Fruit fly (Drosophila melanogaster) whole organism, embryonic: ENCODE data around the gene Sr-CI.
A peak's percentile ranks its signal among the peaks of the same experiment; 100 is the strongest.

Experiments
- CG11504 ChIP-seq: fragments of 200-800 bp; sonication (Bioruptor generic); optimal IDR thresholded peaks from 3 replicates; lab custom pipeline; 2019; ENCODE audit warnings: missing biosample characterization, mild to moderate bottlenecking, missing genetic modification characterization, moderate library complexity
- CG12391 ChIP-seq: fragments of 200-800 bp; sonication (Bioruptor generic); optimal IDR thresholded peaks from 3 replicates; lab custom pipeline; 2018; ENCODE audit warnings: missing biosample characterization, mild to moderate bottlenecking, missing genetic modification characterization, moderate library complexity
- CG12659 ChIP-seq: fragments of 200-800 bp; sonication (Bioruptor generic); optimal IDR thresholded peaks from 3 replicates; lab custom pipeline; 2017; ENCODE audit warnings: mild to moderate bottlenecking, missing biosample characterization, missing genetic modification reagents, missing genetic modification characterization
- CG12769 ChIP-seq: fragments of 200-800 bp; sonication (Bioruptor generic); optimal IDR thresholded peaks from 2 replicates; lab custom pipeline; 2019; ENCODE audit warnings: missing biosample characterization, mild to moderate bottlenecking, missing genetic modification characterization, moderate library complexity
- CG1603 ChIP-seq: fragments of 200-800 bp; sonication (Bioruptor generic); optimal IDR thresholded peaks from 2 replicates; lab custom pipeline; 2019; ENCODE audit warnings: missing biosample characterization, mild to moderate bottlenecking, missing genetic modification characterization, moderate library complexity
- CG17359 ChIP-seq: fragments of 200-800 bp; sonication (Bioruptor generic); optimal IDR thresholded peaks from 3 replicates; lab custom pipeline; 2018; ENCODE audit warnings: missing biosample characterization, mild to moderate bottlenecking, missing genetic modification characterization, moderate library complexity
- CG17385 ChIP-seq: fragments of 200-800 bp; sonication (Bioruptor generic); optimal IDR thresholded peaks from 3 replicates; lab custom pipeline; 2018; ENCODE audit warnings: missing biosample characterization, mild to moderate bottlenecking, missing genetic modification characterization
- CG17568 ChIP-seq: fragments of 200-800 bp; sonication (Bioruptor generic); optimal IDR thresholded peaks from 2 replicates; lab custom pipeline; 2018; ENCODE audit warnings: missing biosample characterization, mild to moderate bottlenecking, missing genetic modification characterization, moderate library complexity
- CG17912 ChIP-seq: fragments of 200-800 bp; sonication (Bioruptor generic); optimal IDR thresholded peaks from 2 replicates; lab custom pipeline; 2018; ENCODE audit warnings: missing biosample characterization, mild to moderate bottlenecking, missing genetic modification characterization
- CG31388 ChIP-seq: fragments of 200-800 bp; sonication (Bioruptor generic); optimal IDR thresholded peaks from 2 replicates; lab custom pipeline; 2016; ENCODE audit warnings: missing biosample characterization, missing genetic modification characterization
- CG31441 ChIP-seq: fragments of 200-800 bp; sonication (Bioruptor generic); IDR thresholded peaks from 2 replicates; pipeline ENCODE4 v1.3.6; 2022; ENCODE audit warnings: missing biosample characterization, missing genetic modification characterization
- CG3281 ChIP-seq: fragments of 200-800 bp; sonication (Bioruptor generic); optimal IDR thresholded peaks from 3 replicates; lab custom pipeline; 2017; ENCODE audit warnings: missing biosample characterization, mild to moderate bottlenecking, missing genetic modification characterization
- CG4707 ChIP-seq: fragments of 200-800 bp; sonication (Bioruptor generic); optimal IDR thresholded peaks from 2 replicates; lab custom pipeline; 2018; ENCODE audit warnings: missing biosample characterization, mild to moderate bottlenecking, missing genetic modification characterization, moderate library complexity
- CG6689 ChIP-seq: fragments of 200-800 bp; sonication (Bioruptor generic); IDR thresholded peaks from 2 replicates; pipeline ENCODE4 v1.3.6; 2022; ENCODE audit warnings: missing biosample characterization, missing genetic modification characterization
- CG7556 ChIP-seq: fragments of 200-800 bp; sonication (Bioruptor generic); optimal IDR thresholded peaks from 2 replicates; lab custom pipeline; 2017; ENCODE audit warnings: missing biosample characterization, mild to moderate bottlenecking, missing genetic modification characterization
- CG7786 ChIP-seq: fragments of 200-800 bp; sonication (Bioruptor generic); optimal IDR thresholded peaks from 2 replicates; lab custom pipeline; 2016; ENCODE audit warnings: missing biosample characterization, missing genetic modification characterization
- CG7839 ChIP-seq: fragments of 200-800 bp; sonication (Bioruptor generic); optimal IDR thresholded peaks from 3 replicates; lab custom pipeline; 2018; ENCODE audit warnings: missing biosample characterization, mild to moderate bottlenecking, missing genetic modification characterization, moderate library complexity
- Dbx ChIP-seq: fragments of 200-800 bp; sonication (Bioruptor generic); IDR thresholded peaks from 3 replicates; pipeline ENCODE4 v1.3.6; 2022; ENCODE audit warnings: missing biosample characterization, missing genetic modification characterization
- Deaf1 ChIP-seq: fragments of 200-800 bp; optimal IDR thresholded peaks from 3 replicates; lab custom pipeline; 2019; ENCODE audit warnings: missing biosample characterization, mild to moderate bottlenecking, missing genetic modification characterization, moderate library complexity
- Dip3 ChIP-seq: fragments of 200-800 bp; sonication (Bioruptor generic); optimal IDR thresholded peaks from 3 replicates; lab custom pipeline; 2016; ENCODE audit warnings: missing biosample characterization, missing genetic modification characterization
- Dll ChIP-seq: fragments of 200-800 bp; sonication (Bioruptor generic); IDR thresholded peaks from 4 replicates; pipeline ENCODE4 v1.3.6; 2022; ENCODE audit warnings: missing biosample characterization, missing genetic modification characterization; ENCODE audit not compliant: partially characterized antibody
- Fer3 ChIP-seq: fragments of 200-800 bp; sonication (Bioruptor generic); optimal IDR thresholded peaks from 2 replicates; lab custom pipeline; 2018; ENCODE audit warnings: missing biosample characterization, mild to moderate bottlenecking, missing genetic modification characterization, moderate library complexity
- HmgD ChIP-seq: fragments of 200-800 bp; sonication (Bioruptor generic); optimal IDR thresholded peaks from 3 replicates; lab custom pipeline; 2016; ENCODE audit warnings: missing biosample characterization, missing genetic modification characterization
- Hmx ChIP-seq: fragments of 200-800 bp; sonication (Bioruptor generic); optimal IDR thresholded peaks from 2 replicates; lab custom pipeline; 2016; ENCODE audit warnings: missing biosample characterization, missing genetic modification characterization
- Hr3 ChIP-seq: fragments of 200-800 bp; sonication (Bioruptor generic); optimal IDR thresholded peaks from 3 replicates; lab custom pipeline; 2016; ENCODE audit warnings: missing biosample characterization, missing genetic modification characterization
- Hr51 ChIP-seq, 2 experiments: fragments of 200-800 bp; sonication (Bioruptor generic); optimal IDR thresholded peaks; 2 replicates in 1 of 2; 3 replicates in 1 of 2; lab custom pipeline; 2016 to 2018; ENCODE audit warnings: missing biosample characterization in 2 of 2, missing genetic modification characterization in 2 of 2, mild to moderate bottlenecking in 1 of 2, moderate library complexity in 1 of 2
- Mes4 ChIP-seq: fragments of 200-800 bp; sonication (Bioruptor generic); optimal IDR thresholded peaks from 2 replicates; lab custom pipeline; 2016; ENCODE audit warnings: missing biosample characterization, missing genetic modification characterization
- NC2β ChIP-seq: fragments of 200-800 bp; sonication (Bioruptor generic); optimal IDR thresholded peaks from 2 replicates; lab custom pipeline; 2016; ENCODE audit warnings: missing biosample characterization, missing genetic modification characterization
- PHDP ChIP-seq: fragments of 200-800 bp; sonication (Bioruptor generic); optimal IDR thresholded peaks from 3 replicates; lab custom pipeline; 2018; ENCODE audit warnings: missing biosample characterization, mild to moderate bottlenecking, missing genetic modification characterization, moderate library complexity
- Side ChIP-seq: fragments of 200-800 bp; sonication (Bioruptor generic); optimal IDR thresholded peaks from 2 replicates; lab custom pipeline; 2016; ENCODE audit warnings: missing biosample characterization, missing genetic modification characterization
- Ssrp ChIP-seq: fragments of 200-800 bp; sonication (Bioruptor generic); optimal IDR thresholded peaks from 2 replicates; lab custom pipeline; 2018; ENCODE audit warnings: missing biosample characterization, mild to moderate bottlenecking, missing genetic modification characterization, moderate library complexity
- Trl ChIP-seq, 3 experiments: fragments of >200 bp in 2 of 3; fragments of 200-800 bp in 1 of 3; sonication (Bioruptor generic) in 1 of 3; optimal IDR thresholded peaks; 2 replicates in 1 of 3; 3 replicates in 2 of 3; lab custom pipeline; 2016 to 2017; ENCODE audit warnings: missing biosample characterization in 1 of 3, missing genetic modification characterization in 1 of 3
- aop ChIP-seq: fragments of 200-800 bp; sonication (Bioruptor generic); IDR thresholded peaks from 2 replicates; pipeline ENCODE4 v1.3.6; 2022; ENCODE audit warnings: missing biosample characterization, missing genetic modification characterization
- bab2 ChIP-seq: fragments of 200-800 bp; sonication (Bioruptor generic); optimal IDR thresholded peaks from 2 replicates; lab custom pipeline; 2016; ENCODE audit warnings: missing biosample characterization, missing genetic modification characterization
- chm ChIP-seq: fragments of 200-800 bp; sonication (Bioruptor generic); IDR thresholded peaks from 2 replicates; pipeline ENCODE4 v1.3.6; 2022; ENCODE audit warnings: missing biosample characterization, missing genetic modification characterization
- ci ChIP-seq: fragments of 200-800 bp; sonication (Bioruptor generic); IDR thresholded peaks from 3 replicates; pipeline ENCODE4 v1.3.6; 2022; ENCODE audit warnings: missing biosample characterization, missing genetic modification characterization
- esg ChIP-seq: fragments of 200-800 bp; sonication (Bioruptor generic); conservative IDR thresholded peaks from 2 replicates; pipeline ENCODE4 v1.3.6; 2022; ENCODE audit warnings: missing biosample characterization, missing genetic modification characterization
- eve ChIP-seq, 2 experiments: fragments of >200 bp; optimal IDR thresholded peaks; 2 replicates each; lab custom pipeline; 2017; ENCODE audit warnings: missing biosample characterization in 2 of 2, missing genetic modification characterization in 2 of 2
- fd3F ChIP-seq: fragments of 200-800 bp; sonication (Bioruptor generic); optimal IDR thresholded peaks from 2 replicates; lab custom pipeline; 2018; ENCODE audit warnings: missing biosample characterization, mild to moderate bottlenecking, missing genetic modification characterization, moderate library complexity
- gcm2 ChIP-seq: fragments of 200-800 bp; sonication (Bioruptor generic); optimal IDR thresholded peaks from 2 replicates; lab custom pipeline; 2016; ENCODE audit warnings: missing biosample characterization, missing genetic modification characterization
- grau ChIP-seq: fragments of 200-800 bp; optimal IDR thresholded peaks from 3 replicates; lab custom pipeline; 2019; ENCODE audit warnings: missing biosample characterization, mild to moderate bottlenecking, missing genetic modification characterization, moderate library complexity
- jumu ChIP-seq: fragments of 200-800 bp; sonication (Bioruptor generic); optimal IDR thresholded peaks from 3 replicates; lab custom pipeline; 2016; ENCODE audit warnings: missing biosample characterization, missing genetic modification characterization
- lilli ChIP-seq: fragments of 200-800 bp; sonication (Bioruptor generic); optimal IDR thresholded peaks from 3 replicates; lab custom pipeline; 2016; ENCODE audit warnings: missing biosample characterization, missing genetic modification characterization
- phol ChIP-seq: fragments of 200-800 bp; sonication (Bioruptor generic); optimal IDR thresholded peaks from 3 replicates; lab custom pipeline; 2018; ENCODE audit warnings: missing biosample characterization, mild to moderate bottlenecking, missing genetic modification characterization, moderate library complexity
- row ChIP-seq: fragments of 200-800 bp; sonication (Bioruptor generic); IDR thresholded peaks from 3 replicates; pipeline ENCODE4 v1.3.6; 2022; ENCODE audit warnings: missing biosample characterization, missing genetic modification characterization
- sima ChIP-seq: fragments of 200-800 bp; sonication (Bioruptor generic); optimal IDR thresholded peaks from 2 replicates; lab custom pipeline; 2016; ENCODE audit warnings: missing biosample characterization, missing genetic modification characterization
- tgo ChIP-seq: fragments of 200-800 bp; sonication (Bioruptor generic); IDR thresholded peaks from 3 replicates; pipeline ENCODE4 v1.3.6; 2022; ENCODE audit warnings: missing biosample characterization, missing genetic modification characterization
- tna ChIP-seq: fragments of 200-800 bp; sonication (Bioruptor generic); IDR thresholded peaks from 2 replicates; pipeline ENCODE4 v1.3.6; 2022; ENCODE audit warnings: missing biosample characterization, missing genetic modification characterization; ENCODE audit not compliant: partially characterized antibody
- trh ChIP-seq: fragments of 200-800 bp; sonication (Bioruptor generic); optimal IDR thresholded peaks from 2 replicates; lab custom pipeline; 2016; ENCODE audit warnings: missing biosample characterization, missing genetic modification characterization
- zfh1 ChIP-seq: fragments of 200-800 bp; sonication (Bioruptor generic); IDR thresholded peaks from 3 replicates; pipeline ENCODE4 v1.3.6; 2022; ENCODE audit warnings: missing biosample characterization, missing genetic modification characterization

Sr-CI gene

dm6 chr2L:4146317-4146716 is 24.8 kb downstream of the Sr-CI start (continued):
- TF ChIP-seq eve (GFP tag; optimal IDR thresholded peaks at IDR 0.05; lab: Kevin White, UChicago) (no peak), CG1603 (tag; lab: Kevin White, UChicago) (peak; percentile 23), HmgD (GFP tag; lab: Kevin White, UChicago) (no peak), phol (tag; lab: Kevin White, UChicago) (peak; percentile 4), CG12391 (tag; lab: Kevin White, UChicago) (peak; percentile 1), chm (GFP tag; lab: Robert Waterston, UW) (no peak), jumu (GFP tag; lab: Kevin White, UChicago) (no peak), CG31388 (GFP tag; lab: Kevin White, UChicago) (no peak), CG4707 (no peak), Dbx (GFP tag; lab: Robert Waterston, UW) (0 out of 3 replicates have a peak, but pooled peaks have one; percentile 15), Dip3 (GFP tag; lab: Kevin White, UChicago) (no peak), CG7839 (tag; lab: Kevin White, UChicago) (peak; percentile 27), CG17912 (GFP tag; lab: Kevin White, UChicago) (no peak), NC2β (GFP tag; lab: Kevin White, UChicago) (no peak), CG3281 (GFP tag; lab: Kevin White, UChicago) (peak; percentile 32), tgo (GFP tag; lab: Robert Waterston, UW) (0 out of 3 replicates have a peak, but pooled peaks have one; percentile 21), trh (no peak), CG12659 (peak; percentile 1), Fer3 (peak; percentile 7), Hr51 (GFP tag; optimal IDR thresholded peaks at IDR 0.05; lab: Kevin White, UChicago) (peak in 1 of 2 experiments; percentile 33), tna (GFP tag; lab: Robert Waterston, UW) (no peak), CG12769 (tag; lab: Kevin White, UChicago) (peak; percentile 46), fd3F (GFP tag; lab: Kevin White, UChicago) (no peak), PHDP (tag; lab: Kevin White, UChicago) (peak; percentile 14), CG11504 (tag; lab: Kevin White, UChicago) (peak; percentile 44), Side (no peak), Ssrp (tag; lab: Kevin White, UChicago) (no peak), Hmx (GFP tag; lab: Kevin White, UChicago) (no peak), sima (no peak), CG17359 (tag; lab: Kevin White, UChicago) (peak; percentile 11), CG7556 (GFP tag; lab: Kevin White, UChicago) (peak; percentile 26), aop (no peak), grau (peak; percentile 33), ci (0 out of 3 replicates have a peak, but pooled peaks have one; percentile 22), bab2 (GFP tag; lab: Kevin White, UChicago) (no peak), row (GFP tag; lab: Robert Waterston, UW) (0 out of 3 replicates have a peak, but pooled peaks have one; percentile 42), Hr3 (GFP tag; lab: Kevin White, UChicago) (no peak), CG31441 (GFP tag; lab: Robert Waterston, UW) (0 out of 2 replicates have a peak, but pooled peaks have one; percentile 31), Trl (optimal IDR thresholded peaks at IDR 0.05; lab: Kevin White, UChicago) (no peak), Trl (GFP tag; optimal IDR thresholded peaks at IDR 0.05; lab: Kevin White, UChicago) (no peak), CG6689 (GFP tag; lab: Robert Waterston, UW) (0 out of 2 replicates have a peak, but pooled peaks have one; percentile 21), CG17568 (GFP tag; lab: Kevin White, UChicago) (no peak), esg (GFP tag; lab: Robert Waterston, UW) (no peak), Dll (GFP tag; lab: Robert Waterston, UW) (no peak), zfh1 (no peak), Mes4 (GFP tag; lab: Kevin White, UChicago) (no peak), CG17385 (GFP tag; lab: Kevin White, UChicago) (no peak), CG7786 (GFP tag; lab: Kevin White, UChicago) (no peak), Deaf1 (tag; lab: Kevin White, UChicago) (no peak), gcm2 (GFP tag; lab: Kevin White, UChicago) (no peak), lilli (GFP tag; lab: Kevin White, UChicago) (peak; percentile 17)
